Worm (Caenorhabditis elegans): ENCODE results near the gene F16F9.1.
A peak's percentile ranks its signal among the peaks of the same experiment; 100 is the strongest.

F16F9.1 gene

DNA sequence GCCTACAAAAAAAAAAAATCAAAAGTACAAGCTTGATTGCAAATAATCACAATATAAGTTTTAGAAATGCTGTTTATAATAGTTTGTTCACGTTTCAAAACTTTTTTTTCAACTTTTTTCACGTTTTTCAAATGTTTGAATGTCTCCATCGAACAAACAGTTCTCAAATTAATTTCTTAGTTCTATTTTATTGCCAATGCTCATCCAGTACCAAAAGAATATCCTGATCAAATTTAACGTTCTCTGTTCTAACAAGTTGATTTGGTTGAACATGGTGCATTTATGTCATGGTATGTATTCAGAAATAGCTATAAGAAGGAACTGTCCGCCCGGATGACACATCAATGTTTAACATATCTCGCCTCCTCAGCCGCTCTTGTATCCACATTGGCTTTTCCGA, 13.8 kb upstream of the F16F9.1 start, which contains the start of gene kin-9:
TSS of gene kin-9 (plus strand) at position 301 of the 400 bp plus-strand sequence.
- TF ChIP-seq sma-9 (GFP tag; optimal IDR thresholded peaks at IDR 0.05), result no peak
- no peak for TF ChIP-seq sma-9 (tag; optimal IDR thresholded peaks at IDR 0.05)
- TF ChIP-seq alr-1 (tag; optimal IDR thresholded peaks at IDR 0.05), result no peak

DNA sequence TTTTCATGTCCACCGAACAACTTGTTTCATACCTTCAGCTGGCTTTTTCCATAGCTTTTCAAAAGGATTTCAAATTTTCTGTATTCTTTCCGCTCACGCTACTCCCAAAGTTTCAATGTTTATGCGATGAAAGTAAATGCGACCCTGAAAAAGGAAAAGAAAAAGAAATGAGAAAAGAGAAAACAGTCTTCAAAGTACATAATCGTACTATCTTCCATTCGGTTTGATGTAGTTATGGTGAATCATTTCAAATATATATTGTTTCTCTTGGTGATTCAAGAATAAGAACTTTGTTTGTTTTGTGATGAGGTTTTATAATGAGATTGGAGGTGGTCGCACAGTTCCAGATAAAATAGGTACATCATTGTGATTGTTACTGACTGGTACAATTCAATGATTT, 7.5 kb upstream of the F16F9.1 start:
- TF ChIP-seq blmp-1 (tag; optimal IDR thresholded peaks at IDR 0.05; ENCODE audit: insufficient read depth) (peak; percentile 37), mab-5 (tag; optimal IDR thresholded peaks at IDR 0.05) (no peak)

DNA sequence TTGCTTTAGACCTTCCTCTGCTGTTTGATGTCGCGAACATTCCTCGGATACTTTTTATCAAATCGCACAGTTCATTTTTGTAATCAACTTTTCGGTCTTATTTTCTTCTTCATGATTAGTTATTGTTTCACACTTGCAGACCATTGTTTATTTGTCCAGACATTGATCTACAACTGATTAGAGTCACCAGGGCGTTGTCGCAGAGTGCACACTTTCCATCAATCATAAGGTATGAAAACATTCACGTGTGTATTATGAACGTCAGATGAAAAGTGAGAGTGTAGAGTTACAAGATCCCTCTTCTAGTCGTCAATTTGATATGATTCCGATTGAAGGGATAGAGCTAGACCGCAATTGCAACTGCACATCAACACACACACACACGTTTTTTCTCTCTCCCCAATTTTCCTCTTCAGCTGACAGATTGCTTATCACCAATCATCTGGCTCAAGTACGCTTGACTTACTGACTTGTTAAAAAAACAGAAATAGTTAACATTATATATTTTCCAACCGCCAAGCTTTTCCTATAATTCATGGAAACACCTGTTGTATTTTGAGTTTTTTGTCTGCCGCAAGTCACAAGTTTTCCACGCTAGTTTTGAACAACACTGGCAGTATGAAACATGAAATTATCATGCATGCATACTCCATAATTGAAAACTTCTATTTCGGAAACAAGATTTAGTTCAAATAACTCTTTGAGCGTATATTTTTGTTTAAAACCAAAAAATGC, 6.0 kb upstream of the F16F9.1 start:
- TF ChIP-seq nhr-129 (tag; optimal IDR thresholded peaks at IDR 0.05) (peak; percentile 32), ztf-11 (tag; optimal IDR thresholded peaks at IDR 0.05) (no peak), F13H6.1 (tag; optimal IDR thresholded peaks at IDR 0.05) (peak; percentile 20), sma-9 (GFP tag; optimal IDR thresholded peaks at IDR 0.05) (peak; percentile 51), sma-9 (tag; optimal IDR thresholded peaks at IDR 0.05) (no peak)

DNA sequence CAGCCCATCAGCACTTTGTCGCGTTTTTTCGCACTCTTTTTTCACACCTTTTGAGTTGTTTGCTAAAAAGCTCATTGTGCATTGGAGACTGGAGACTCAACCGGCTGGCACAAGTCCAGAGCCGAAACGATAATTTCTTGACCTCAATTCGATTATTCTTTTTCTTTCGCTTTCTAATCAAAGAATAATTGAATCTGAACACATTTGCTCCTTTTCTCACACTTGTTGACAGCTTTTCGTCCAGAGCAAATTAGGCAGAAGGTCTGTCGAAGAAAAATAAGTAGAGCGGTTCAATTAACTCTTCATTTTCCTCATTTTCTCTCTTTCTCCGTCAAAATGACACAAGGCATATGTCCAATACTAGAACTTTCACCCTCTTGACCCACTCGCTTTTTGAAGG, 1.3 kb upstream of the F16F9.1 start:
- TF ChIP-seq egl-27 (tag; optimal IDR thresholded peaks at IDR 0.05), result no peak

DNA sequence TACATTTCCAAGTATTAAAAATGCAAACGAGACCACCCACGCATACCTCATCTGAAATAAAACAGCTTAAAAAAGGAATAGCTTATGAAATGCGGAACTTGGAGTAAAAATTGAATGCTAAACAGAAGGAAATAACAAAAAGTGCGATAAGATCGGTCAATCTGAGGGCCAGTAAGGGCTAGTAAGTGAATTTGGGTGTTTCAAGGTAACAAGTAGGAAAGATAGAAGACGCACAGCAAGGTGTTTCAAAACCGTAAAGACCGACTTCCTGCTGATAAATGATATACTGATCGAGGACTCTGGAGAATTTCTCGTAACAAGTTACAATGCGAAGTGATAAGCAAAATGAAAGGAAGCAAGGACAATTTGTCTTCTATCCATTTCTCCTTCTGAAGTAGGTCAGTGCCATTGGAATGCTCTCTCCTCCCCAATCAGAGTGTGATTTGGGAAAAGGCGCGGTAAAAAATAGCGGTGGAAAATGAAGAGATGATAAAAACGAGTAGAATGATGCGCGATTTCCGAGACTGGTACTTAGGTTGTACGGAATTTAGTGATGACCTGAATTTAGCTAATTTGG, 9.5 kb downstream of the F16F9.1 start, which contains the start of gene dpy-6:
TSS of gene dpy-6 (minus strand) at position 51 of the 577 bp plus-strand sequence.
- TF ChIP-seq nhr-10 (tag; optimal IDR thresholded peaks at IDR 0.05), result no peak
- no peak for TF ChIP-seq peb-1 (tag; optimal IDR thresholded peaks at IDR 0.05)
- TF ChIP-seq sma-3 (GFP tag; optimal IDR thresholded peaks at IDR 0.05), result peak; percentile 38
- no peak for TF ChIP-seq crh-2 (tag; optimal IDR thresholded peaks at IDR 0.05)
- TF ChIP-seq ztf-4 (tag; optimal IDR thresholded peaks at IDR 0.05), result no peak
- no peak for TF ChIP-seq snpc-4 (tag; optimal IDR thresholded peaks at IDR 0.05)
- no peak for TF ChIP-seq sma-9 (GFP tag; optimal IDR thresholded peaks at IDR 0.05)
- no peak for TF ChIP-seq sma-9 (tag; optimal IDR thresholded peaks at IDR 0.05)
- TF ChIP-seq fos-1 (tag; optimal IDR thresholded peaks at IDR 0.05), result no peak
- TF ChIP-seq skn-1 (tag; optimal IDR thresholded peaks at IDR 0.05), result no peak
- TF ChIP-seq gmeb-1 (tag; optimal IDR thresholded peaks at IDR 0.05), result no peak
- no peak for TF ChIP-seq ceh-82 (tag; optimal IDR thresholded peaks at IDR 0.05)
- peak; percentile 36 for TF ChIP-seq nhr-21 (tag; optimal IDR thresholded peaks at IDR 0.05)
- TF ChIP-seq blmp-1 (tag; optimal IDR thresholded peaks at IDR 0.05; ENCODE audit: insufficient read depth), result peak; percentile 20
- TF ChIP-seq ama-1 (optimal IDR thresholded peaks at IDR 0.05), result no peak
- no peak for TF ChIP-seq nhr-25 (tag; optimal IDR thresholded peaks at IDR 0.05)

DNA sequence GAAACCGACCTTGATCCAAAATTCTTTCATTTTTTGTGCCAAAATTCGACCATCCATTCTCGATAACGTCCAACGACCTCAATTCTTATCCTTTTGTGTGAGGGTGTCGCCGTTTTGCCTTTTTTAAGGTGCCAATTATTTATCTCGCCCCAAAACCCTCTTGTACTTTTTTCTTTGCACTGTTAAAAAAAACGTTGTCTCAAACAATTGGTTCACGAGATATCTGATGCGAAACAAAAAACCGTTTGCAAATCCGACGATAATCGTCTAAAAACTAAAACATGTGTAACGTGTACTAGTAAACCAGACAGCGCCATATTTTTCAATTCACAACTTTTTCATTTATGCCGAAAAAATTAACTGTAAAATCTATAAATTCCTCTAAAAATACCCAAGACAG, 11.1 kb downstream of the F16F9.1 start, which contains the start of gene F16F9.3:
TSS of gene F16F9.3 (plus strand) at position 301 of the 400 bp plus-strand sequence.
- TF ChIP-seq lsy-2 (tag; optimal IDR thresholded peaks at IDR 0.05), result no peak
- no peak for TF ChIP-seq nhr-23 (tag; optimal IDR thresholded peaks at IDR 0.05)
- TF ChIP-seq alr-1 (tag; optimal IDR thresholded peaks at IDR 0.05), result no peak
- TF ChIP-seq lin-13 (GFP tag; optimal IDR thresholded peaks at IDR 0.05), result no peak
- no peak for TF ChIP-seq snpc-4 (tag; optimal IDR thresholded peaks at IDR 0.05)
- TF ChIP-seq nhr-237 (tag; optimal IDR thresholded peaks at IDR 0.05), result no peak
- TF ChIP-seq dmd-4 (tag; optimal IDR thresholded peaks at IDR 0.05), result no peak
- TF ChIP-seq mdl-1 (tag; optimal IDR thresholded peaks at IDR 0.05), result no peak
- TF ChIP-seq zag-1 (tag; optimal IDR thresholded peaks at IDR 0.05), result no peak
- no peak for TF ChIP-seq unc-62 (GFP tag; optimal IDR thresholded peaks at IDR 0.05)

DNA sequence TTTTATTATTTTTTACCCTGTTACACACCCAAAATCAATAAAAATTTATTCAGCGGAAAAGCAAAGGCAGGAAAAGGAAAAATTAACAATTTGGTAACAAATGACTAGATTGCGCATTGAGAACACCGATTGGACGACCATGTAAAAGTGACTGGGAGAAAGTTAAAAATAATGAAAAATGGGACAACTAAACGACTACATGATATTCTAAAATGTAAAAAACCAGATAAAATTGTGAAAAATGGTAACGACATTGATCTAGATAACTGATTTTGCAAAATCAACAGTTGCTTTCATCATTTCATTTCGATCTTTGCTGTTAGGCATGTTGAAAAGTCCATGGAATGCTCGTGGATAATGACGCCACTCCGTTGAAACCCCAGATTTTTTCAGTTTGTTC, 13.6 kb downstream of the F16F9.1 start:
- TF ChIP-seq unc-55 (GFP tag; optimal IDR thresholded peaks at IDR 0.05) (no peak), nhr-12 (tag; optimal IDR thresholded peaks at IDR 0.05) (no peak), ceh-82 (tag; optimal IDR thresholded peaks at IDR 0.05) (no peak), ceh-16 (tag; optimal IDR thresholded peaks at IDR 0.05) (no peak), mbf-1 (tag; optimal IDR thresholded peaks at IDR 0.05) (no peak), aly-2 (tag; optimal IDR thresholded peaks at IDR 0.05) (no peak), Y55F3AM.14 (GFP tag; optimal IDR thresholded peaks at IDR 0.05) (no peak), R02D3.7 (tag; optimal IDR thresholded peaks at IDR 0.05) (no peak), nhr-21 (tag; optimal IDR thresholded peaks at IDR 0.05) (no peak), ztf-4 (tag; optimal IDR thresholded peaks at IDR 0.05) (no peak), skn-1 (tag; optimal IDR thresholded peaks at IDR 0.05) (no peak), peb-1 (tag; optimal IDR thresholded peaks at IDR 0.05) (no peak), sma-9 (GFP tag; optimal IDR thresholded peaks at IDR 0.05) (no peak), sma-9 (tag; optimal IDR thresholded peaks at IDR 0.05) (no peak), mab-5 (tag; optimal IDR thresholded peaks at IDR 0.05) (no peak), gmeb-1 (tag; optimal IDR thresholded peaks at IDR 0.05) (no peak), ztf-11 (tag; optimal IDR thresholded peaks at IDR 0.05) (no peak), nhr-237 (tag; optimal IDR thresholded peaks at IDR 0.05) (no peak), crh-2 (tag; optimal IDR thresholded peaks at IDR 0.05) (no peak), lsy-2 (tag; optimal IDR thresholded peaks at IDR 0.05) (no peak), lin-13 (GFP tag; optimal IDR thresholded peaks at IDR 0.05) (no peak)

Measured in whole organism, L2 larva.